In genomic region chrX:8420772-8421448, dm6 we compare ENCODE assay signal across 4 fruit fly cellular contexts.
A peak's percentile ranks its signal among the peaks of the same experiment; 100 is the strongest.
TF ChIP-seq lines count a peak whose summit lies in the region.

No protein-coding gene starts in this region.

TF ChIP-seq in whole organism, adult, 20 proteins besides CTCF, POLR2A, EP300 and RAD21 (continued from another document):
- no peak for TF ChIP-seq cnc (optimal IDR thresholded peaks at IDR 0.05; lab: Kevin White, UChicago)
- TF ChIP-seq CG1620 (GFP tag; optimal IDR thresholded peaks at IDR 0.05; lab: Kevin White, UChicago), result no peak

TF ChIP-seq in whole organism, embryonic, 481 proteins besides CTCF, POLR2A, EP300 and RAD21 (continued from another document and continues in another):
- TF ChIP-seq Rfx (GFP tag; IDR thresholded peaks at IDR 0.05; lab: Robert Waterston, UW), result no peak; the same call in 1 of the 2 replicates
- no peak for TF ChIP-seq en (GFP tag; optimal IDR thresholded peaks at IDR 0.05; lab: Kevin White, UChicago)
- no peak for TF ChIP-seq nau (GFP tag; optimal IDR thresholded peaks at IDR 0.05; lab: Kevin White, UChicago)
- TF ChIP-seq sr (GFP tag; IDR thresholded peaks at IDR 0.05; lab: Robert Waterston, UW), result no peak
- TF ChIP-seq CG2678 (tag; optimal IDR thresholded peaks at IDR 0.05; lab: Kevin White, UChicago), result no peak
- no peak for TF ChIP-seq row (GFP tag; IDR thresholded peaks at IDR 0.05; lab: Robert Waterston, UW)
- no peak for TF ChIP-seq CG43689 (GFP tag; IDR thresholded peaks at IDR 0.05; lab: Robert Waterston, UW)
- no peak for TF ChIP-seq ara (GFP tag; IDR thresholded peaks at IDR 0.05; lab: Robert Waterston, UW)
- no peak for TF ChIP-seq ham (GFP tag; IDR thresholded peaks at IDR 0.05; lab: Robert Waterston, UW)
- no peak for TF ChIP-seq pho (GFP tag; optimal IDR thresholded peaks at IDR 0.05; lab: Kevin White, UChicago)
- no peak for TF ChIP-seq TFAM (GFP tag; optimal IDR thresholded peaks at IDR 0.05; lab: Kevin White, UChicago)
- TF ChIP-seq Dek (tag; optimal IDR thresholded peaks at IDR 0.05; lab: Kevin White, UChicago), result no peak
- TF ChIP-seq pum (GFP tag; optimal IDR thresholded peaks at IDR 0.05; lab: Kevin White, UChicago), result no peak
- TF ChIP-seq CG11560 (tag; IDR thresholded peaks at IDR 0.05; lab: Robert Waterston, UW), result no peak
- no peak for TF ChIP-seq Ssrp (tag; optimal IDR thresholded peaks at IDR 0.05; lab: Kevin White, UChicago)
- TF ChIP-seq ssp (GFP tag; IDR thresholded peaks at IDR 0.05; lab: Robert Waterston, UW), result no peak
- no peak for TF ChIP-seq odd (GFP tag; optimal IDR thresholded peaks at IDR 0.05; lab: Kevin White, UChicago)
- TF ChIP-seq Optix (GFP tag; IDR thresholded peaks at IDR 0.05; lab: Robert Waterston, UW), result no peak
- no peak for TF ChIP-seq CG12071 (GFP tag; optimal IDR thresholded peaks at IDR 0.05; lab: Kevin White, UChicago)
- TF ChIP-seq CG11695 (GFP tag; IDR thresholded peaks at IDR 0.05; lab: Robert Waterston, UW), result no peak
- TF ChIP-seq CG13775 (GFP tag; optimal IDR thresholded peaks at IDR 0.05; lab: Kevin White, UChicago), result no peak
- no peak for TF ChIP-seq chif (GFP tag; optimal IDR thresholded peaks at IDR 0.05; lab: Kevin White, UChicago)
- no peak for TF ChIP-seq sna (GFP tag; IDR thresholded peaks at IDR 0.05; lab: Robert Waterston, UW; ENCODE audit: partially characterized antibody)
- no peak for TF ChIP-seq CG14860 (GFP tag; IDR thresholded peaks at IDR 0.05; lab: Robert Waterston, UW; ENCODE audit: partially characterized antibody)
- no peak for TF ChIP-seq CG3847 (GFP tag; IDR thresholded peaks at IDR 0.05; lab: Robert Waterston, UW)
- peak; percentile 34; the same call in 1 of the 3 replicates for TF ChIP-seq Dbx (GFP tag; IDR thresholded peaks at IDR 0.05; lab: Robert Waterston, UW)
- TF ChIP-seq Bgb (GFP tag; IDR thresholded peaks at IDR 0.05; lab: Robert Waterston, UW; ENCODE audit: partially characterized antibody), result no peak
- TF ChIP-seq CG6272 (GFP tag; IDR thresholded peaks at IDR 0.05; lab: Robert Waterston, UW), result no peak
- no peak for TF ChIP-seq nerfin-2 (GFP tag; IDR thresholded peaks at IDR 0.05; lab: Robert Waterston, UW; ENCODE audit: partially characterized antibody)
- no peak for TF ChIP-seq Ets97D (GFP tag; optimal IDR thresholded peaks at IDR 0.05; lab: Kevin White, UChicago)
- peak; percentile 73 for TF ChIP-seq ewg (GFP tag; optimal IDR thresholded peaks at IDR 0.05; lab: Kevin White, UChicago)
- no peak for TF ChIP-seq zfh1 (GFP tag; IDR thresholded peaks at IDR 0.05; lab: Robert Waterston, UW)
- no peak for TF ChIP-seq HmgZ (tag; optimal IDR thresholded peaks at IDR 0.05; lab: Kevin White, UChicago)
- TF ChIP-seq CG30403 (GFP tag; optimal IDR thresholded peaks at IDR 0.05; lab: Kevin White, UChicago), result no peak
- no peak for TF ChIP-seq crp (GFP tag; optimal IDR thresholded peaks at IDR 0.05; lab: Kevin White, UChicago)
- no peak for TF ChIP-seq CG7556 (GFP tag; optimal IDR thresholded peaks at IDR 0.05; lab: Kevin White, UChicago)
- no peak for TF ChIP-seq lab (GFP tag; optimal IDR thresholded peaks at IDR 0.05; lab: Kevin White, UChicago)
- no peak for TF ChIP-seq bab2 (GFP tag; optimal IDR thresholded peaks at IDR 0.05; lab: Kevin White, UChicago)
- TF ChIP-seq CG6765 (GFP tag; optimal IDR thresholded peaks at IDR 0.05; lab: Kevin White, UChicago), result no peak
- TF ChIP-seq CG31388 (GFP tag; optimal IDR thresholded peaks at IDR 0.05; lab: Kevin White, UChicago), result no peak
- TF ChIP-seq fd96Cb (tag; optimal IDR thresholded peaks at IDR 0.05; lab: Kevin White, UChicago), result no peak
- TF ChIP-seq Doc2 (GFP tag; IDR thresholded peaks at IDR 0.05; lab: Robert Waterston, UW), result no peak
- no peak for TF ChIP-seq da (GFP tag; optimal IDR thresholded peaks at IDR 0.05; lab: Kevin White, UChicago)
- TF ChIP-seq her (GFP tag; optimal IDR thresholded peaks at IDR 0.05; lab: Kevin White, UChicago), result peak; percentile 46
- no peak for TF ChIP-seq CG4617 (GFP tag; optimal IDR thresholded peaks at IDR 0.05; lab: Kevin White, UChicago; ENCODE audit: borderline replicate concordance)

TF ChIP-seq in whole organism, prepupa, 60 proteins besides CTCF, POLR2A, EP300 and RAD21 (continued from another document):
- peak; percentile 84; the same call in 2 of the 3 replicates for TF ChIP-seq eg (GFP tag; IDR thresholded peaks at IDR 0.05; lab: Robert Waterston, UW)
- TF ChIP-seq spab (GFP tag; optimal IDR thresholded peaks at IDR 0.05; lab: Kevin White, UChicago), result no peak
- peak; percentile 76 for TF ChIP-seq CG9139 (GFP tag; optimal IDR thresholded peaks at IDR 0.05; lab: Kevin White, UChicago)
- TF ChIP-seq CG8632 (GFP tag; optimal IDR thresholded peaks at IDR 0.05; lab: Kevin White, UChicago), result peak; percentile 31
- TF ChIP-seq CG34406 (GFP tag; optimal IDR thresholded peaks at IDR 0.05; lab: Kevin White, UChicago), result peak; percentile 21
- no peak for TF ChIP-seq dac (GFP tag; optimal IDR thresholded peaks at IDR 0.05; lab: Kevin White, UChicago)
- peak; percentile 37 for TF ChIP-seq topi (GFP tag; optimal IDR thresholded peaks at IDR 0.05; lab: Kevin White, UChicago)
- TF ChIP-seq fd85E (GFP tag; optimal IDR thresholded peaks at IDR 0.05; lab: Kevin White, UChicago), result peak; percentile 50
- peak; percentile 63 for TF ChIP-seq esn (GFP tag; optimal IDR thresholded peaks at IDR 0.05; lab: Kevin White, UChicago)
- peak; percentile 90; the same call in 2 of the 3 replicates for TF ChIP-seq CG6163 (GFP tag; IDR thresholded peaks at IDR 0.05; lab: Robert Waterston, UW)
- no peak; the same call in 1 of the 2 replicates for TF ChIP-seq Gug (GFP tag; IDR thresholded peaks at IDR 0.05; lab: Robert Waterston, UW)
- TF ChIP-seq CG8319 (GFP tag; optimal IDR thresholded peaks at IDR 0.05; lab: Kevin White, UChicago), result no peak
- peak; percentile 17 for TF ChIP-seq Sox15 (GFP tag; optimal IDR thresholded peaks at IDR 0.05; lab: Kevin White, UChicago)
- TF ChIP-seq Eip93F (GFP tag; optimal IDR thresholded peaks at IDR 0.05; lab: Kevin White, UChicago), result peak; percentile 25
- TF ChIP-seq fkh (GFP tag; optimal IDR thresholded peaks at IDR 0.05; lab: Kevin White, UChicago), result peak; percentile 59
- TF ChIP-seq CG4318 (GFP tag; optimal IDR thresholded peaks at IDR 0.05; lab: Kevin White, UChicago), result no peak
- peak; percentile 41 for TF ChIP-seq cyc (GFP tag; optimal IDR thresholded peaks at IDR 0.05; lab: Kevin White, UChicago)
- peak; percentile 83 to 93 for TF ChIP-seq ss (GFP tag; optimal IDR thresholded peaks at IDR 0.05; lab: Kevin White, UChicago)
- peak; percentile 52 for TF ChIP-seq vri (GFP tag; optimal IDR thresholded peaks at IDR 0.05; lab: Kevin White, UChicago)
- TF ChIP-seq CG11294 (GFP tag; IDR thresholded peaks at IDR 0.05; lab: Robert Waterston, UW), result peak; percentile 8; the same call in 1 of the 2 replicates
- TF ChIP-seq CG11762 (GFP tag; optimal IDR thresholded peaks at IDR 0.05; lab: Kevin White, UChicago; ENCODE audit: insufficient read depth), result no peak
- peak; percentile 34 for TF ChIP-seq Ets21C (GFP tag; optimal IDR thresholded peaks at IDR 0.05; lab: Kevin White, UChicago)
- TF ChIP-seq lz (GFP tag; optimal IDR thresholded peaks at IDR 0.05; lab: Kevin White, UChicago), result no peak
- TF ChIP-seq Hr39 (GFP tag; optimal IDR thresholded peaks at IDR 0.05; lab: Kevin White, UChicago), result peak; percentile 25
- TF ChIP-seq Sox102F (GFP tag; optimal IDR thresholded peaks at IDR 0.05; lab: Kevin White, UChicago), result no peak
- TF ChIP-seq acj6 (GFP tag; optimal IDR thresholded peaks at IDR 0.05; lab: Kevin White, UChicago), result no peak
- no peak for TF ChIP-seq pdm3 (GFP tag; optimal IDR thresholded peaks at IDR 0.05; lab: Kevin White, UChicago)
- TF ChIP-seq CG6808 (GFP tag; optimal IDR thresholded peaks at IDR 0.05; lab: Kevin White, UChicago), result peak; percentile 70
- peak; percentile 91 for TF ChIP-seq achi (GFP tag; optimal IDR thresholded peaks at IDR 0.05; lab: Kevin White, UChicago)
- TF ChIP-seq dsx (GFP tag; optimal IDR thresholded peaks at IDR 0.05; lab: Kevin White, UChicago; ENCODE audit: poor library complexity, severe bottlenecking), result no peak
- TF ChIP-seq CG32006 (GFP tag; optimal IDR thresholded peaks at IDR 0.05; lab: Kevin White, UChicago), result no peak
- TF ChIP-seq CG6792 (GFP tag; optimal IDR thresholded peaks at IDR 0.05; lab: Kevin White, UChicago), result no peak
- peak; percentile 82 for TF ChIP-seq Eip78C (GFP tag; lab: Kevin White, UChicago)
- no peak for TF ChIP-seq Smox (GFP tag; optimal IDR thresholded peaks at IDR 0.05; lab: Kevin White, UChicago)
- TF ChIP-seq Hr38 (GFP tag; optimal IDR thresholded peaks at IDR 0.05; lab: Kevin White, UChicago), result no peak
- no peak for TF ChIP-seq Hr4 (GFP tag; optimal IDR thresholded peaks at IDR 0.05; lab: Kevin White, UChicago)
- TF ChIP-seq CG1621 (tag; optimal IDR thresholded peaks at IDR 0.05; lab: Kevin White, UChicago), result no peak
- peak; percentile 82 for TF ChIP-seq CG8119 (GFP tag; IDR thresholded peaks at IDR 0.05; lab: Robert Waterston, UW)
- TF ChIP-seq CG16779 (tag; optimal IDR thresholded peaks at IDR 0.05; lab: Kevin White, UChicago), result peak; percentile 67
- peak; percentile 60 for TF ChIP-seq Ets96B (tag; optimal IDR thresholded peaks at IDR 0.05; lab: Kevin White, UChicago)
- peak; percentile 61 for TF ChIP-seq net (GFP tag; optimal IDR thresholded peaks at IDR 0.05; lab: Kevin White, UChicago)
TF ChIP-seq in whole organism, prepupa: peak in this region for 36.

TF ChIP-seq in whole organism, wandering third instar larva, 38 proteins besides CTCF, POLR2A, EP300 and RAD21 (continued from another document):
- TF ChIP-seq Hr78 (GFP tag; optimal IDR thresholded peaks at IDR 0.05; lab: Kevin White, UChicago) (no peak), CG9705 (GFP tag; optimal IDR thresholded peaks at IDR 0.05; lab: Kevin White, UChicago) (no peak), Sp1 (GFP tag; optimal IDR thresholded peaks at IDR 0.05; lab: Kevin White, UChicago) (peak; percentile 32), rgr (GFP tag; optimal IDR thresholded peaks at IDR 0.05; lab: Kevin White, UChicago) (peak; percentile 48), tai (GFP tag; optimal IDR thresholded peaks at IDR 0.05; lab: Kevin White, UChicago) (peak; percentile 22), Mio (GFP tag; optimal IDR thresholded peaks at IDR 0.05; lab: Kevin White, UChicago) (no peak), Abd-B (GFP tag; optimal IDR thresholded peaks at IDR 0.05; lab: Kevin White, UChicago) (no peak), h (GFP tag; optimal IDR thresholded peaks at IDR 0.05; lab: Kevin White, UChicago) (peak; percentile 59), N (GFP tag; optimal IDR thresholded peaks at IDR 0.05; lab: Kevin White, UChicago) (peak; percentile 80), CrebA (GFP tag; optimal IDR thresholded peaks at IDR 0.05; lab: Kevin White, UChicago; ENCODE audit: borderline replicate concordance) (no peak), Myc (optimal IDR thresholded peaks at IDR 0.05; lab: Kevin White, UChicago) (no peak), woc (GFP tag; optimal IDR thresholded peaks at IDR 0.05; lab: Kevin White, UChicago) (peak; percentile 45), Hr83 (GFP tag; optimal IDR thresholded peaks at IDR 0.05; lab: Kevin White, UChicago; ENCODE audit: poor library complexity, severe bottlenecking) (peak; percentile 44), ey (GFP tag; optimal IDR thresholded peaks at IDR 0.05; lab: Kevin White, UChicago) (peak; percentile 52), sage (GFP tag; optimal IDR thresholded peaks at IDR 0.05; lab: Kevin White, UChicago) (peak; percentile 44), jim (GFP tag; optimal IDR thresholded peaks at IDR 0.05; lab: Kevin White, UChicago) (no peak)
